Worm (Caenorhabditis elegans) whole organism, L1 larva: ENCODE data around the gene let-19.

Experiments used
- aly-2 ChIP-seq: fragments of 150-350 bp; optimal IDR thresholded peaks from 2 replicates; lab custom pipeline; 2014; ENCODE audit warnings: missing biosample characterization, missing genetic modification characterization
- lin-14 ChIP-seq: fragments of 200-800 bp; sonication (Bioruptor generic); optimal IDR thresholded peaks from 2 replicates; lab custom pipeline; 2018; ENCODE audit warnings: mild to moderate bottlenecking, missing genetic modification characterization, moderate library complexity, missing compliant biosample characterization

let-19 gene

DNA sequence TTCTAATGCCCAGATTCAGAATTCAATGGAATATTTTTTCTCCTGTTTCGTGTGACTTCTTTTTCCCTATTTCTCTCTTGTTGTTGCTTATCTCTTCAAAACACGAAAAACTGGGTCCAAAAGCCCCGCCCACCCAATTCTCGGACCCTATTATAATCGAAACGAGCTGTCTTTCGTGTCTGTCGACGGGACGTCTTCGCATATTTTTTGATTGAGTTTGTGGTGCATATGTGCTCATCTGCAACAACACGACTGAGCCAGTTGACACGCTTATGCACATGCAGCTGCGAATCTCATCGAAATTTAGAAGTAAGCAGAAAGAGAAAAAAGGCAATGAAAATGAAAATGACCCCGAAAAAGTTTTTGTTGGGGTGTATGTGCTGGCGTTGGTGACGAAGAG lies 60.1 kb downstream of the let-19 start:
- TF ChIP-seq aly-2 (tag; lab: Kevin White, UChicago): no peak
- peak; percentile 42 for TF ChIP-seq lin-14
- TF ChIP-seq, all 84 proteins: peak for 1
